Worm (Caenorhabditis elegans): Measurements from ENCODE around the gene F25G6.9.

Gene F25G6.9

DNA sequence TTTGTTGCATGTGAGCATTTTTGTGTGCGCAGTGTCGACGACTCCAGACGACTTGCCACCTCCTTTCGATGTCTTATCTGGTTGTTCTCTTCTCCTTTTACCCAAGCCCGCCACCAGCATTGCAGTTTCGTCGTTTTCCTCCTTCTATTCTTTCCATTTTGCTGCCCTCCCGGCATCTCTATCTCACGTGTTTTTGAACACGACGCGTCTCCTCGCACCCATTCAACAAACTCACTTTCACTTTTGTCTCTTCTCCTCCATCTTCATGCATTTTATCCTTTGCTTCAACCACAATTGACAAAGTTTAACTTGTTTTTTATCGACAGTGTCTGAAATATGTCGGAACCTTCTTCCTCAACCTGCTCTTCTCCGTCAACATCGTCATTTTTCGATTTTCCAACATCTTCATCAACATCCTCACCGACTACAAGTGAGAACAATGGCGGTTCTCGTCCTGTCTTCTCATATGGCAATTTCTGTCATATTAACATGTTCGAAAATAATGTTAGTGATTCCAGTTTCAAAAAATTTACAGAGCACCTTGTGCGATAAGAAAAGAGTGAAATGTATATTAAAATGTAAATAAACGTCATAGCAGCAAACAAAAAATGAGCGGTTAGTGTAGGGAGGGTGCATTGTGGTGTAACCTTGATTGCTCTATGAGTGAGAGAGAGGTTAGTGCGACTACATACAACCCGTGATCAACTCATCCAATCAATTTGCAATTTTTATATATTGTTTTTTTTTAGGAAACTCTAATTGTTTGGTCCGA is 41.0 kb upstream of the F25G6.9 start, which contains the start of gene fip-4 (continued):
- TF ChIP-seq xnd-1 (tag; optimal IDR thresholded peaks at IDR 0.05): no peak
- TF ChIP-seq zfh-2 (GFP tag; conservative IDR thresholded peaks at IDR 0.05): 0 out of 2 replicates have a peak, but pooled peaks have one; percentile 8
- TF ChIP-seq chd-7 (tag; optimal IDR thresholded peaks at IDR 0.05): no peak
- TF ChIP-seq lsl-1 (GFP tag; optimal IDR thresholded peaks at IDR 0.05): no peak
- TF ChIP-seq tlf-1 (GFP tag; optimal IDR thresholded peaks at IDR 0.05): no peak
- TF ChIP-seq C17E4.6 (GFP tag; IDR thresholded peaks at IDR 0.05): no peak
- TF ChIP-seq pha-4 (tag; optimal IDR thresholded peaks at IDR 0.05): peak; percentile 68
- no peak for TF ChIP-seq lsy-27 (tag; optimal IDR thresholded peaks at IDR 0.05; ENCODE audit: borderline replicate concordance, insufficient read depth)
- 0 out of 2 replicates have a peak, but pooled peaks have one; percentile 18 for TF ChIP-seq B0336.3 (GFP tag; IDR thresholded peaks at IDR 0.05)
- TF ChIP-seq bed-2 (GFP tag; IDR thresholded peaks at IDR 0.05): no peak

DNA sequence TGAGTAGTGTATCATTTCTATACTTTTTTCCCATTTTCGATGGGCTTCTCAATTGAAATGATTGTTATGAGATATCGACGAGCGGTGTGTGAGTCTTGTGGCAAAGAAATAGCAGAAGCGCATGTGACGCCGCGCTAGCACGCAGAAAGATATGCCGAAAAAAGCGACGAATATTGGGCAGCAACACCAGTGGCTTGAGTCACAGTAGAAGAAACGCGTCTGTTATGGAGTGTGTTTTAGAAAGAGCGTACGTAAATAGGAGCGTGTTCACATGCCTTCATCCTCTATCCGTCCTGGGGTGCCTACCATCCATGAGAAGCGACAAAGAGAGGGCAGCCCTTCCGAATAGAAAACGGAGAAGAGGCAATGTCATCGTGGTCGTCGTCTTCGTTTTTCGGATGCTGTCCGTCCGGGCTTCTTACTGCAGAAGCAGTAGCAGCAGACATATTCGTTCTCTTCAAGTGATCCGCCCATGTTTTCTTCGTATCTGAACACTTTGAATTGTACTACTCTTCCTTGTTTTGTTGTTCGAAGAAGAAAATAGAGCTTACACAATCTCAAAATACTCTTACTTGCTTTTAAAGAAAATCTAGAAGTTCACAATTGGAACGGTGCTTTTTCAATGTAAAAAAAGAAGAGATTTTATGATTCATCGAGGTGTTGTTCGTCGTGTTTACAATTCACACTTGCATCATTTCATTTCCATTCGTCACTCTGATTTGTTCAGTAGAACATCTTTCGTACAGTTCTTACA is 40.2 kb upstream of the F25G6.9 start:
- TF ChIP-seq chd-7 (tag; optimal IDR thresholded peaks at IDR 0.05): peak; percentile 38
- no peak for TF ChIP-seq ztf-6 (GFP tag; IDR thresholded peaks at IDR 0.05)
- peak; percentile 66; the same call in 1 of the 2 replicates for TF ChIP-seq lin-26 (GFP tag; IDR thresholded peaks at IDR 0.05)
- peak; percentile 22 for TF ChIP-seq F52B5.7 (tag; optimal IDR thresholded peaks at IDR 0.05)
- peak in 1 of 3 experiments; percentile 11 for TF ChIP-seq lin-35 (GFP tag; optimal IDR thresholded peaks at IDR 0.05)
- 0 out of 2 replicates have a peak, but pooled peaks have one; percentile 30 for TF ChIP-seq nhr-120 (GFP tag; IDR thresholded peaks at IDR 0.05)
- TF ChIP-seq repo-1 (tag; optimal IDR thresholded peaks at IDR 0.05): peak; percentile 31
- no peak for TF ChIP-seq cebp-1 (GFP tag; IDR thresholded peaks at IDR 0.05)
- peak; percentile 36 for TF ChIP-seq cebp-1 (tag; optimal IDR thresholded peaks at IDR 0.05)
- no peak for TF ChIP-seq gei-17 (GFP tag; optimal IDR thresholded peaks at IDR 0.05)
- no peak for TF ChIP-seq xnd-1 (tag; optimal IDR thresholded peaks at IDR 0.05)
- peak; percentile 54; the same call in 1 of the 2 replicates for TF ChIP-seq zfh-2 (GFP tag; conservative IDR thresholded peaks at IDR 0.05)
- TF ChIP-seq hmg-1.2 (GFP tag; IDR thresholded peaks at IDR 0.05): 0 out of 2 replicates have a peak, but pooled peaks have one; percentile 5
- 0 out of 2 replicates have a peak, but pooled peaks have one; percentile 7 for TF ChIP-seq aptf-3 (GFP tag; IDR thresholded peaks at IDR 0.05)

DNA sequence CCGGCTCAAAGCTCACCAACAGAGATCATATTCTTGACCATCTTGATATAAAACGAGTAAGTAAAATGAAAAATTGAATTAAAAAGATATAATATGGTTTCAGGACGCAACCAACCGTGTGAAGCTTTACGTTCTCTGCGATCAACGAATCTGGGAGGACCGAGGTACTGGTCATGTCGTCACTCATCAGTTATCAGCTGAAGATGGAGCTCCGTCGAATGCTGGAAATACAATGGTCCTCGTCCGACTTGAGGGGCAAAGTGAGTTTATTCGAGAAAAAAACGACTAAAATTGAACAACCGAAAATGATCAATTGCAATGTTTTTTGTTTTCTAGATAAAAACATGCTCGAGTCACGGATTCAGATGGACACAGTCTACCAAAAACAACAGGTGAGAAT is 38.7 kb upstream of the F25G6.9 start:
- no peak for TF ChIP-seq akir-1 (GFP tag; optimal IDR thresholded peaks at IDR 0.05)
- TF ChIP-seq cebp-2 (GFP tag; IDR thresholded peaks at IDR 0.05): no peak
- no peak for TF ChIP-seq nhr-80 (tag; optimal IDR thresholded peaks at IDR 0.05)
- no peak for TF ChIP-seq F39B2.1 (GFP tag; IDR thresholded peaks at IDR 0.05)
- no peak for TF ChIP-seq rpc-1 (optimal IDR thresholded peaks at IDR 0.05)
- no peak for TF ChIP-seq rpc-1 (tag; optimal IDR thresholded peaks at IDR 0.05)
- no peak for TF ChIP-seq mxl-1 (tag; optimal IDR thresholded peaks at IDR 0.05)
- no peak for TF ChIP-seq B0336.3 (GFP tag; IDR thresholded peaks at IDR 0.05)
- no peak for TF ChIP-seq atf-7 (tag; optimal IDR thresholded peaks at IDR 0.05)
- TF ChIP-seq F49E8.2 (tag; optimal IDR thresholded peaks at IDR 0.05; ENCODE audit: insufficient read depth): no peak
- no peak for TF ChIP-seq lin-26 (GFP tag; IDR thresholded peaks at IDR 0.05)

DNA sequence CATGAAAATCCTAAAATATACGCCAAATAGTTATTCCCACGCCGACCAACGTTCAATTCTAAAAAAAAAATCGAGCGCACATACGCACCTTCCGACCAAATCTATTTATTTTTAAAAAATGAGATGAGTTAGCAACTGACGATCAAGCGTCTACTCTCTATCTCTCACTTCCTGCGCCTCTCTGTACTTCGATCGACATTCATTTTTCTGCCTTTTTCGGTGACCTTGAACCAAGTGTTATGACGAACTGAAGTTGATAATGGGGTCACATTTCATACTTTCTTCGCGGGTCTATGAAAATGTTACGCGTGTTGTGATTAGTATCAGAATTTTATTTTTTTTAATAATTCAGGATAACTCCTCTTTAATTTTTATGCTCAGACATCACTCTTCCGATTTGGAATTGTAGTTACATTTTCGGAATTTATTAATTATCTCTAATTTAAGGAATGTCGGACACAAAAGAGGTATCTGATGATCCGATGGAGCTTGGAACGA is 37.6 kb upstream of the F25G6.9 start, which contains the start of gene smk-1:
Gene smk-1, plus strand, starts transcription at position 448 of the 498 bp plus-strand sequence.
- TF ChIP-seq let-526 (GFP tag; IDR thresholded peaks at IDR 0.05) (no peak), madf-6 (GFP tag; IDR thresholded peaks at IDR 0.05) (peak; percentile 16; the same call in 1 of the 2 replicates), hmg-1.2 (GFP tag; IDR thresholded peaks at IDR 0.05) (peak; percentile 31; the same call in 1 of the 2 replicates), akir-1 (GFP tag; optimal IDR thresholded peaks at IDR 0.05) (no peak), T26A5.8 (tag; optimal IDR thresholded peaks at IDR 0.05) (no peak), nhr-120 (GFP tag; IDR thresholded peaks at IDR 0.05) (no peak), gei-17 (GFP tag; optimal IDR thresholded peaks at IDR 0.05) (no peak), ZK185.1 (tag; optimal IDR thresholded peaks at IDR 0.05; ENCODE audit: poor library complexity, severe bottlenecking) (no peak), lin-40 (tag; optimal IDR thresholded peaks at IDR 0.05) (peak; percentile 8), Y67H2A.10 (GFP tag; conservative IDR thresholded peaks at IDR 0.05) (no peak), ekl-4 (GFP tag; IDR thresholded peaks at IDR 0.05) (no peak), nhr-80 (tag; optimal IDR thresholded peaks at IDR 0.05) (peak; percentile 46), ztf-28 (GFP tag; IDR thresholded peaks at IDR 0.05) (no peak)

Measured in whole organism, young adult.